Worm (Caenorhabditis elegans) whole organism, L1 larva: ENCODE measurements around the gene cTel54X.2.

ENCODE experiments used
- fos-1 ChIP-seq: fragments of 150-350 bp; optimal IDR thresholded peaks from 2 replicates; lab custom pipeline; 2014; ENCODE audit warnings: missing biosample characterization, missing genetic modification characterization
- nhr-77 ChIP-seq: fragments of 150-350 bp; optimal IDR thresholded peaks from 2 replicates; lab custom pipeline; 2014; ENCODE audit warnings: missing biosample characterization, missing genetic modification characterization

DNA sequence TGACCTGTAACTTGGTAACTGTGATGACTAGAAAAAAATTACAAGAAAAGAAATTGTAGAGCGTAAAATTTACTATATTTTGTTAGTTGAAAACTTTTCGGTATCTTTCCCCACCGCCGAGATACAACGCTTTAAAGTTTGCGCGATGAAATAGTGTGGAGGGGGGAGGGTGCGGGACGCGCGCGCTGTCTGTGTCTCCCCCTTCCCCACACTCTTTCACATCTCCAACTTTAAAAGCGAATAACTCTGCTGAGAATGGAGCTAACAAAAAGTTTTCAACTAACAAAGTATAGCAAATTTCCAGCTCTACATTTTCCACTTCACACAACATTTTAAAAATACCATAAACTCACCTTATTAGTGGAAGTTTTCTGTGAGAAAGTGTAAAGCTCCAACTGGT lies 14.5 kb downstream of the cTel54X.2 start:
- TF ChIP-seq nhr-77 (tag; lab: Kevin White, UChicago), result no peak
- no peak for TF ChIP-seq fos-1 (tag; lab: Kevin White, UChicago)
